5 fruit fly cellular contexts compared by ENCODE assay signal in the genomic region with DNA sequence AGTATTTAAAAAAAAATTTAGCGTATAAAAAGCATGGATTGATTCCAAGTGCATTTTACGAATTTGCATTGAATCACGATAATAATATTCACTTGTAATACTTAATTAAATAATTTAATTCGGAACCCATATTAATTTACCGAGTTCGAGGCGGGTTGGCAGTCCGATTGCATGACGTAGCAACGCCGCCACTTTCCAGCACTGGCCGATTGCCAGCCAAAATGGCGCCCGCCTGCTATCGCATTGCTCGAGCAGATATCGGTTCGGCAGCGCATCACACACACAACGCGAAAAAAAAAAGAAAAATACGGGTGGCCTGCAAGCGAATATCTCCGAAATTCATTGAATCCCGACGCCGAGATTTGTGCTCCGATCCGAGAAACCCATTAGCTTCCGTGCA.
A peak's percentile ranks its signal among the peaks of the same experiment; 100 is the strongest.
TF ChIP-seq lines count a peak whose summit lies in the region.

A gene (plus strand): TSS at position 240 of the 400 bp plus-strand sequence.

- no peak for TF ChIP-seq CTCF in whole organism, embryonic (GFP tag; optimal IDR thresholded peaks at IDR 0.05; lab: Kevin White, UChicago)

TF ChIP-seq in whole organism, adult, 20 proteins besides CTCF, POLR2A, EP300 and RAD21 (continues in another document):
- TF ChIP-seq kay (GFP tag; lab: Kevin White, UChicago; ENCODE audit: borderline replicate concordance) = no peak
- peak; percentile 77 for TF ChIP-seq Crg-1 (GFP tag; optimal IDR thresholded peaks at IDR 0.05; lab: Kevin White, UChicago)
- TF ChIP-seq toe (GFP tag; optimal IDR thresholded peaks at IDR 0.05; lab: Kevin White, UChicago) = peak; percentile 76
- TF ChIP-seq bab1 (GFP tag; optimal IDR thresholded peaks at IDR 0.05; lab: Kevin White, UChicago) = peak; percentile 61
- TF ChIP-seq CG7101 (tag; optimal IDR thresholded peaks at IDR 0.05; lab: Kevin White, UChicago) = peak; percentile 77
- peak; percentile 59 for TF ChIP-seq ovo (GFP tag; optimal IDR thresholded peaks at IDR 0.05; lab: Kevin White, UChicago)
- TF ChIP-seq Hr96 (GFP tag; optimal IDR thresholded peaks at IDR 0.05; lab: Kevin White, UChicago) = peak; percentile 51
- TF ChIP-seq CG33017 (tag; optimal IDR thresholded peaks at IDR 0.05; lab: Kevin White, UChicago) = peak; percentile 44
- TF ChIP-seq CG14711 (tag; optimal IDR thresholded peaks at IDR 0.05; lab: Kevin White, UChicago) = peak; percentile 44
- TF ChIP-seq CG7045 (GFP tag; optimal IDR thresholded peaks at IDR 0.05; lab: Kevin White, UChicago) = peak; percentile 45
- TF ChIP-seq Clk (GFP tag; optimal IDR thresholded peaks at IDR 0.05; lab: Kevin White, UChicago) = peak; percentile 25
- TF ChIP-seq CG1620 (GFP tag; optimal IDR thresholded peaks at IDR 0.05; lab: Kevin White, UChicago) = peak; percentile 77
- TF ChIP-seq cnc (optimal IDR thresholded peaks at IDR 0.05; lab: Kevin White, UChicago) = peak; percentile 3 to 47
- TF ChIP-seq pad (GFP tag; optimal IDR thresholded peaks at IDR 0.05; lab: Kevin White, UChicago) = peak; percentile 65
- TF ChIP-seq cic (GFP tag; optimal IDR thresholded peaks at IDR 0.05; lab: Kevin White, UChicago) = no peak
- peak; percentile 44 for TF ChIP-seq CG5204 (GFP tag; optimal IDR thresholded peaks at IDR 0.05; lab: Kevin White, UChicago)
- TF ChIP-seq Mnt (GFP tag; optimal IDR thresholded peaks at IDR 0.05; lab: Kevin White, UChicago) = peak; percentile 71

TF ChIP-seq in whole organism, embryonic, 481 proteins besides CTCF, POLR2A, EP300 and RAD21 (continues in another document):
- no peak for TF ChIP-seq gfzf (GFP tag; optimal IDR thresholded peaks at IDR 0.05; lab: Kevin White, UChicago)
- peak; percentile 83 for TF ChIP-seq ken (GFP tag; IDR thresholded peaks at IDR 0.05; lab: Robert Waterston, UW)
- TF ChIP-seq klu (GFP tag; IDR thresholded peaks at IDR 0.05; lab: Robert Waterston, UW) = 0 out of 2 replicates have a peak, but pooled peaks have one; percentile 9
- TF ChIP-seq tio (GFP tag; optimal IDR thresholded peaks at IDR 0.05; lab: Kevin White, UChicago) = no peak
- TF ChIP-seq fd102C (GFP tag; optimal IDR thresholded peaks at IDR 0.05; lab: Kevin White, UChicago) = peak; percentile 33
- no peak for TF ChIP-seq rib (GFP tag; IDR thresholded peaks at IDR 0.05; lab: Robert Waterston, UW)
- peak; percentile 27 for TF ChIP-seq HHEX (GFP tag; optimal IDR thresholded peaks at IDR 0.05; lab: Kevin White, UChicago)
- TF ChIP-seq sens (GFP tag; lab: Kevin White, UChicago) = peak; percentile 89
- peak; percentile 68 for TF ChIP-seq otp (GFP tag; IDR thresholded peaks at IDR 0.05; lab: Robert Waterston, UW)
- peak; percentile 34 for TF ChIP-seq maf-S (GFP tag; optimal IDR thresholded peaks at IDR 0.05; lab: Kevin White, UChicago)
- TF ChIP-seq HLH4C (GFP tag; IDR thresholded peaks at IDR 0.05; lab: Robert Waterston, UW; ENCODE audit: partially characterized antibody) = peak; percentile 67
- peak; percentile 16 for TF ChIP-seq her (GFP tag; optimal IDR thresholded peaks at IDR 0.05; lab: Kevin White, UChicago)
- TF ChIP-seq vnd (GFP tag; IDR thresholded peaks at IDR 0.05; lab: Robert Waterston, UW; ENCODE audit: partially characterized antibody) = peak; percentile 62
- peak; percentile 13 for TF ChIP-seq pb (GFP tag; optimal IDR thresholded peaks at IDR 0.05; lab: Kevin White, UChicago)
- peak; percentile 22 for TF ChIP-seq Abd-B (GFP tag; optimal IDR thresholded peaks at IDR 0.05; lab: Kevin White, UChicago)
- TF ChIP-seq Elba2 (GFP tag; optimal IDR thresholded peaks at IDR 0.05; lab: Kevin White, UChicago) = no peak
- TF ChIP-seq Drgx (GFP tag; IDR thresholded peaks at IDR 0.05; lab: Robert Waterston, UW) = peak; percentile 58; the same call in 1 of the 2 replicates

TF ChIP-seq in whole organism, prepupa, 60 proteins besides CTCF, POLR2A, EP300 and RAD21 (continues in another document):
- TF ChIP-seq Sox14 (GFP tag; optimal IDR thresholded peaks at IDR 0.05; lab: Kevin White, UChicago) (peak; percentile 42), CG7368 (GFP tag; optimal IDR thresholded peaks at IDR 0.05; lab: Kevin White, UChicago) (no peak), CG6808 (GFP tag; optimal IDR thresholded peaks at IDR 0.05; lab: Kevin White, UChicago) (peak; percentile 37), Eip75B (GFP tag; optimal IDR thresholded peaks at IDR 0.05; lab: Kevin White, UChicago) (peak; percentile 15), CG6276 (GFP tag; optimal IDR thresholded peaks at IDR 0.05; lab: Kevin White, UChicago) (no peak), CG8319 (GFP tag; optimal IDR thresholded peaks at IDR 0.05; lab: Kevin White, UChicago) (peak; percentile 20), Ets96B (tag; optimal IDR thresholded peaks at IDR 0.05; lab: Kevin White, UChicago) (peak; percentile 17), CG10631 (GFP tag; optimal IDR thresholded peaks at IDR 0.05; lab: Kevin White, UChicago) (peak; percentile 49), topi (GFP tag; optimal IDR thresholded peaks at IDR 0.05; lab: Kevin White, UChicago) (peak; percentile 59), achi (GFP tag; optimal IDR thresholded peaks at IDR 0.05; lab: Kevin White, UChicago) (peak; percentile 76), CG6854 (GFP tag; optimal IDR thresholded peaks at IDR 0.05; lab: Kevin White, UChicago) (no peak), spab (GFP tag; optimal IDR thresholded peaks at IDR 0.05; lab: Kevin White, UChicago) (no peak), Hr4 (GFP tag; optimal IDR thresholded peaks at IDR 0.05; lab: Kevin White, UChicago) (peak; percentile 16), lz (GFP tag; optimal IDR thresholded peaks at IDR 0.05; lab: Kevin White, UChicago) (peak; percentile 58), vri (GFP tag; optimal IDR thresholded peaks at IDR 0.05; lab: Kevin White, UChicago) (no peak), CG32006 (GFP tag; optimal IDR thresholded peaks at IDR 0.05; lab: Kevin White, UChicago) (no peak), OdsH (GFP tag; optimal IDR thresholded peaks at IDR 0.05; lab: Kevin White, UChicago) (peak; percentile 33), CG11294 (GFP tag; IDR thresholded peaks at IDR 0.05; lab: Robert Waterston, UW) (no peak)

TF ChIP-seq in whole organism, pupa, 21 proteins besides CTCF, POLR2A, EP300 and RAD21:
- TF ChIP-seq CG8159 (tag; optimal IDR thresholded peaks at IDR 0.05; lab: Kevin White, UChicago) (peak; percentile 30), D1 (tag; optimal IDR thresholded peaks at IDR 0.05; lab: Kevin White, UChicago) (peak; percentile 37), fd96Ca (GFP tag; IDR thresholded peaks at IDR 0.05; lab: Robert Waterston, UW) (peak; percentile 61; the same call in 1 of the 3 replicates), CG4496 (GFP tag; IDR thresholded peaks at IDR 0.05; lab: Robert Waterston, UW) (peak; percentile 88), CG12605 (GFP tag; IDR thresholded peaks at IDR 0.05; lab: Robert Waterston, UW) (peak; percentile 33), CG15710 (tag; optimal IDR thresholded peaks at IDR 0.05; lab: Kevin White, UChicago) (peak; percentile 38), EcR (GFP tag; optimal IDR thresholded peaks at IDR 0.05; lab: Kevin White, UChicago) (no peak), CG14655 (GFP tag; optimal IDR thresholded peaks at IDR 0.05; lab: Kevin White, UChicago) (peak; percentile 42), Pif1B (GFP tag; optimal IDR thresholded peaks at IDR 0.05; lab: Kevin White, UChicago) (peak; percentile 2), Pif1A (GFP tag; optimal IDR thresholded peaks at IDR 0.05; lab: Kevin White, UChicago) (peak; percentile 42), Snoo (tag; optimal IDR thresholded peaks at IDR 0.05; lab: Kevin White, UChicago) (peak; percentile 45), rn (GFP tag; IDR thresholded peaks at IDR 0.05; lab: Robert Waterston, UW) (no peak), CG17806 (tag; optimal IDR thresholded peaks at IDR 0.05; lab: Kevin White, UChicago) (peak; percentile 32), CG34367 (tag; optimal IDR thresholded peaks at IDR 0.05; lab: Kevin White, UChicago) (peak; percentile 11), CG32121 (GFP tag; IDR thresholded peaks at IDR 0.05; lab: Robert Waterston, UW) (no peak)
TF ChIP-seq in whole organism, pupa: peak in this region for 12.

TF ChIP-seq in whole organism, wandering third instar larva, 38 proteins besides CTCF, POLR2A, EP300 and RAD21 (continues in another document):
- TF ChIP-seq jim (GFP tag; optimal IDR thresholded peaks at IDR 0.05; lab: Kevin White, UChicago) = peak; percentile 62
- TF ChIP-seq Rel (GFP tag; optimal IDR thresholded peaks at IDR 0.05; lab: Kevin White, UChicago) = no peak
- TF ChIP-seq Rel (tag; optimal IDR thresholded peaks at IDR 0.05; lab: Kevin White, UChicago) = no peak
- peak; percentile 62 for TF ChIP-seq Sp1 (GFP tag; optimal IDR thresholded peaks at IDR 0.05; lab: Kevin White, UChicago)
- peak; percentile 58 for TF ChIP-seq Vsx2 (GFP tag; optimal IDR thresholded peaks at IDR 0.05; lab: Kevin White, UChicago; ENCODE audit: partially characterized antibody)
- peak in 1 of 2 experiments; percentile 77 for TF ChIP-seq foxo (GFP tag; optimal IDR thresholded peaks at IDR 0.05; lab: Kevin White, UChicago)
- TF ChIP-seq lola (GFP tag; optimal IDR thresholded peaks at IDR 0.05; lab: Kevin White, UChicago) = no peak
- TF ChIP-seq Myc (optimal IDR thresholded peaks at IDR 0.05; lab: Kevin White, UChicago) = peak; percentile 5
- TF ChIP-seq Hr78 (GFP tag; optimal IDR thresholded peaks at IDR 0.05; lab: Kevin White, UChicago) = no peak
- no peak for TF ChIP-seq dsf (GFP tag; optimal IDR thresholded peaks at IDR 0.05; lab: Kevin White, UChicago; ENCODE audit: borderline replicate concordance)
- TF ChIP-seq psq (GFP tag; optimal IDR thresholded peaks at IDR 0.05; lab: Kevin White, UChicago) = peak; percentile 28
- no peak for TF ChIP-seq CG32264 (GFP tag; optimal IDR thresholded peaks at IDR 0.05; lab: Kevin White, UChicago)
- TF ChIP-seq tai (GFP tag; optimal IDR thresholded peaks at IDR 0.05; lab: Kevin White, UChicago) = no peak
- TF ChIP-seq OdsH (GFP tag; optimal IDR thresholded peaks at IDR 0.05; lab: Kevin White, UChicago) = peak; percentile 55
- TF ChIP-seq Mio (GFP tag; optimal IDR thresholded peaks at IDR 0.05; lab: Kevin White, UChicago) = no peak
- peak; percentile 62 for TF ChIP-seq br (GFP tag; optimal IDR thresholded peaks at IDR 0.05; lab: Kevin White, UChicago)
- no peak for TF ChIP-seq sage (GFP tag; optimal IDR thresholded peaks at IDR 0.05; lab: Kevin White, UChicago)
- peak; percentile 39 for TF ChIP-seq sv (GFP tag; optimal IDR thresholded peaks at IDR 0.05; lab: Kevin White, UChicago)
- peak; percentile 6 for TF ChIP-seq Dif (GFP tag; optimal IDR thresholded peaks at IDR 0.05; lab: Kevin White, UChicago; ENCODE audit: partially characterized antibody)
- peak; percentile 96 for TF ChIP-seq Hr83 (GFP tag; optimal IDR thresholded peaks at IDR 0.05; lab: Kevin White, UChicago; ENCODE audit: poor library complexity, severe bottlenecking)
- no peak for TF ChIP-seq fru (GFP tag; optimal IDR thresholded peaks at IDR 0.05; lab: Kevin White, UChicago)
- peak; percentile 60 for TF ChIP-seq CG9705 (GFP tag; optimal IDR thresholded peaks at IDR 0.05; lab: Kevin White, UChicago)
- TF ChIP-seq woc (GFP tag; optimal IDR thresholded peaks at IDR 0.05; lab: Kevin White, UChicago) = peak; percentile 59
- no peak for TF ChIP-seq dl (GFP tag; optimal IDR thresholded peaks at IDR 0.05; lab: Kevin White, UChicago; ENCODE audit: insufficient read depth in 1 of 2, partially characterized antibody in 2 of 2)
- TF ChIP-seq brk (GFP tag; optimal IDR thresholded peaks at IDR 0.05; lab: Kevin White, UChicago) = peak; percentile 54
